Fruit fly (Drosophila melanogaster) whole organism, embryonic: Measurements from ENCODE around the gene CG8065.

Experiments used
- BEAF-32 ChIP-seq: fragments of 200-800 bp; sonication (Bioruptor generic); optimal IDR thresholded peaks from 3 replicates; lab custom pipeline; 2017; ENCODE audit warnings: missing biosample characterization, missing genetic modification characterization, mild to moderate bottlenecking, moderate library complexity, missing genetic modification reagents
- Bgb ChIP-seq: fragments of 200-800 bp; sonication (Bioruptor generic); IDR thresholded peaks from 2 replicates; pipeline ENCODE4 v1.3.6; 2022; ENCODE audit warnings: missing biosample characterization, missing genetic modification characterization; ENCODE audit not compliant: partially characterized antibody
- CG10274 ChIP-seq: fragments of 200-800 bp; sonication (Bioruptor generic); optimal IDR thresholded peaks from 3 replicates; lab custom pipeline; 2017; ENCODE audit warnings: missing biosample characterization, mild to moderate bottlenecking, missing genetic modification characterization
- CG12104 ChIP-seq: fragments of 200-800 bp; sonication (Bioruptor generic); optimal IDR thresholded peaks from 3 replicates; lab custom pipeline; 2016; ENCODE audit warnings: missing biosample characterization, missing genetic modification characterization
- CG14667 ChIP-seq: fragments of 200-800 bp; sonication (Bioruptor generic); IDR thresholded peaks from 2 replicates; pipeline ENCODE4 v1.3.6; 2022; ENCODE audit warnings: missing biosample characterization, missing genetic modification characterization
- CG14710 ChIP-seq: fragments of 200-800 bp; sonication (Bioruptor generic); optimal IDR thresholded peaks from 3 replicates; lab custom pipeline; 2019; ENCODE audit warnings: missing biosample characterization, mild to moderate bottlenecking, missing genetic modification characterization, moderate library complexity
- CG16813 ChIP-seq: fragments of 200-800 bp; sonication (Bioruptor generic); IDR thresholded peaks from 3 replicates; pipeline ENCODE4 v1.3.6; 2022; ENCODE audit warnings: missing biosample characterization, missing genetic modification characterization; ENCODE audit not compliant: partially characterized antibody
- CG17186 ChIP-seq: fragments of 200-800 bp; sonication (Bioruptor generic); optimal IDR thresholded peaks from 3 replicates; lab custom pipeline; 2017; ENCODE audit warnings: missing biosample characterization, missing genetic modification reagents, missing genetic modification characterization
- CG17829 ChIP-seq: fragments of 200-800 bp; optimal IDR thresholded peaks from 2 replicates; lab custom pipeline; 2019; ENCODE audit warnings: missing biosample characterization, mild to moderate bottlenecking, missing genetic modification characterization, moderate library complexity
- CG18619 ChIP-seq: fragments of 200-800 bp; sonication (Bioruptor generic); optimal IDR thresholded peaks from 3 replicates; lab custom pipeline; 2017; ENCODE audit warnings: missing biosample characterization, mild to moderate bottlenecking, missing genetic modification characterization
- CG2120 ChIP-seq: fragments of 200-800 bp; sonication (Bioruptor generic); optimal IDR thresholded peaks from 3 replicates; lab custom pipeline; 2016; ENCODE audit warnings: missing biosample characterization, missing genetic modification characterization
- CG2712 ChIP-seq: fragments of 200-800 bp; optimal IDR thresholded peaks from 3 replicates; lab custom pipeline; 2019; ENCODE audit warnings: missing biosample characterization, mild to moderate bottlenecking, missing genetic modification characterization, moderate library complexity
- CG32532 ChIP-seq: fragments of 200-800 bp; sonication (Bioruptor generic); IDR thresholded peaks from 2 replicates; pipeline ENCODE4 v1.3.6; 2022; ENCODE audit warnings: missing biosample characterization, missing genetic modification characterization
- CTCF ChIP-seq: fragments of 200-800 bp; sonication (Bioruptor generic); optimal IDR thresholded peaks from 2 replicates; lab custom pipeline; 2017; ENCODE audit warnings: missing biosample characterization, mild to moderate bottlenecking, missing genetic modification characterization, moderate library complexity
- Dad ChIP-seq: fragments of 200-800 bp; sonication (Bioruptor generic); optimal IDR thresholded peaks from 3 replicates; lab custom pipeline; 2016; ENCODE audit warnings: missing biosample characterization, missing genetic modification characterization
- Dp ChIP-seq: fragments of 200-800 bp; sonication (Bioruptor generic); optimal IDR thresholded peaks from 2 replicates; lab custom pipeline; 2018; ENCODE audit warnings: missing biosample characterization, mild to moderate bottlenecking, missing genetic modification characterization, moderate library complexity
- Fer1 ChIP-seq: fragments of 200-800 bp; sonication (Bioruptor generic); optimal IDR thresholded peaks from 2 replicates; lab custom pipeline; 2017; ENCODE audit warnings: missing biosample characterization, mild to moderate bottlenecking, missing genetic modification characterization
- Hmr ChIP-seq: fragments of 200-800 bp; sonication (Bioruptor generic); optimal IDR thresholded peaks from 3 replicates; lab custom pipeline; 2017; ENCODE audit warnings: mild to moderate bottlenecking, missing biosample characterization, missing genetic modification reagents, missing genetic modification characterization
- Lhr ChIP-seq: fragments of 200-800 bp; sonication (Bioruptor generic); optimal IDR thresholded peaks from 3 replicates; lab custom pipeline; 2017; ENCODE audit warnings: mild to moderate bottlenecking, missing biosample characterization, missing genetic modification reagents, missing genetic modification characterization
- MESR4 ChIP-seq: fragments of 200-800 bp; sonication (Bioruptor generic); optimal IDR thresholded peaks from 2 replicates; lab custom pipeline; 2018; ENCODE audit warnings: missing biosample characterization, mild to moderate bottlenecking, missing genetic modification characterization, moderate library complexity
- NC2β ChIP-seq: fragments of 200-800 bp; sonication (Bioruptor generic); optimal IDR thresholded peaks from 2 replicates; lab custom pipeline; 2016; ENCODE audit warnings: missing biosample characterization, missing genetic modification characterization
- Rfx ChIP-seq: fragments of 200-800 bp; sonication (Bioruptor generic); IDR thresholded peaks from 2 replicates; pipeline ENCODE4 v1.3.6; 2022; ENCODE audit warnings: missing biosample characterization, missing genetic modification characterization
- Rx ChIP-seq: fragments of 200-800 bp; sonication (Bioruptor generic); IDR thresholded peaks from 2 replicates; pipeline ENCODE4 v1.3.6; 2022; ENCODE audit warnings: missing biosample characterization, missing genetic modification characterization
- Sox100B ChIP-seq: fragments of 200-800 bp; sonication (Bioruptor generic); optimal IDR thresholded peaks from 3 replicates; lab custom pipeline; 2018; ENCODE audit warnings: missing biosample characterization, mild to moderate bottlenecking, missing genetic modification characterization
- YL-1 ChIP-seq: fragments of 200-800 bp; sonication (Bioruptor generic); optimal IDR thresholded peaks from 3 replicates; lab custom pipeline; 2017; ENCODE audit warnings: missing biosample characterization, mild to moderate bottlenecking, missing genetic modification characterization
- amos ChIP-seq: fragments of 200-800 bp; sonication (Bioruptor generic); IDR thresholded peaks from 2 replicates; pipeline ENCODE4 v1.3.6; 2022; ENCODE audit warnings: missing biosample characterization, missing genetic modification characterization; ENCODE audit not compliant: partially characterized antibody
- bsh ChIP-seq, 2 experiments: fragments of 200-800 bp; sonication (Bioruptor generic); optimal IDR thresholded peaks; 2 replicates each; lab custom pipeline; 2017 to 2018; ENCODE audit warnings: mild to moderate bottlenecking in 2 of 2, missing biosample characterization in 2 of 2, missing genetic modification characterization in 2 of 2, moderate library complexity in 1 of 2
- caup ChIP-seq: fragments of 200-800 bp; sonication (Bioruptor generic); optimal IDR thresholded peaks from 3 replicates; lab custom pipeline; 2017; ENCODE audit warnings: missing biosample characterization, mild to moderate bottlenecking, missing genetic modification characterization, moderate library complexity; ENCODE audit not compliant: severe bottlenecking
- danr ChIP-seq: fragments of 200-800 bp; sonication (Bioruptor generic); IDR thresholded peaks from 2 replicates; pipeline ENCODE4 v1.3.6; 2022; ENCODE audit warnings: missing biosample characterization, missing genetic modification characterization
- insv ChIP-seq, 2 experiments: fragments of 200-800 bp; sonication (Bioruptor generic); optimal IDR thresholded peaks; 3 replicates each; lab custom pipeline; 2016 to 2018; ENCODE audit warnings: missing biosample characterization in 2 of 2, missing genetic modification characterization in 2 of 2
- jumu ChIP-seq: fragments of 200-800 bp; sonication (Bioruptor generic); optimal IDR thresholded peaks from 3 replicates; lab custom pipeline; 2016; ENCODE audit warnings: missing biosample characterization, missing genetic modification characterization
- knrl ChIP-seq: fragments of 200-800 bp; sonication (Bioruptor generic); IDR thresholded peaks from 3 replicates; pipeline ENCODE4 v1.3.6; 2022; ENCODE audit warnings: missing biosample characterization, missing genetic modification characterization; ENCODE audit not compliant: partially characterized antibody
- lbe ChIP-seq: fragments of 200-800 bp; sonication (Bioruptor generic); optimal IDR thresholded peaks from 2 replicates; lab custom pipeline; 2016; ENCODE audit warnings: missing biosample characterization, mild to moderate bottlenecking, missing genetic modification characterization
- psq ChIP-seq: fragments of 200-800 bp; sonication (Bioruptor generic); optimal IDR thresholded peaks from 2 replicates; lab custom pipeline; 2017; ENCODE audit warnings: missing biosample characterization, missing genetic modification characterization
- pzg ChIP-seq: fragments of 200-800 bp; sonication (Bioruptor generic); optimal IDR thresholded peaks from 3 replicates; lab custom pipeline; 2018; ENCODE audit warnings: missing biosample characterization, mild to moderate bottlenecking, missing genetic modification characterization, moderate library complexity
- row ChIP-seq: fragments of 200-800 bp; sonication (Bioruptor generic); IDR thresholded peaks from 3 replicates; pipeline ENCODE4 v1.3.6; 2022; ENCODE audit warnings: missing biosample characterization, missing genetic modification characterization
- salm ChIP-seq: fragments of 200-800 bp; sonication (Bioruptor generic); optimal IDR thresholded peaks from 2 replicates; lab custom pipeline; 2018; ENCODE audit warnings: missing biosample characterization, mild to moderate bottlenecking, missing genetic modification characterization
- sima ChIP-seq: fragments of 200-800 bp; sonication (Bioruptor generic); optimal IDR thresholded peaks from 2 replicates; lab custom pipeline; 2016; ENCODE audit warnings: missing biosample characterization, missing genetic modification characterization
- so ChIP-seq: fragments of 200-800 bp; sonication (Bioruptor generic); IDR thresholded peaks from 3 replicates; pipeline ENCODE4 v1.3.6; 2022; ENCODE audit warnings: missing biosample characterization, missing genetic modification characterization
- tio ChIP-seq: fragments of 200-800 bp; sonication (Bioruptor generic); optimal IDR thresholded peaks from 2 replicates; lab custom pipeline; 2017; ENCODE audit warnings: missing biosample characterization, missing genetic modification characterization, inconsistent platforms
- trh ChIP-seq: fragments of 200-800 bp; sonication (Bioruptor generic); optimal IDR thresholded peaks from 2 replicates; lab custom pipeline; 2016; ENCODE audit warnings: missing biosample characterization, missing genetic modification characterization
- wor ChIP-seq: fragments of 200-800 bp; sonication (Bioruptor generic); IDR thresholded peaks from 2 replicates; pipeline ENCODE4 v1.3.6; 2022; ENCODE audit warnings: missing biosample characterization, missing genetic modification characterization

CG8065 gene

dm6 chr3L:10225214-10225729 lies 9.8 kb downstream of the CG8065 start, which contains the start of gene scramb1 (continued):
- no peak for TF ChIP-seq bsh (GFP tag; optimal IDR thresholded peaks at IDR 0.05; lab: Kevin White, UChicago)
- peak; percentile 37 for TF ChIP-seq pzg (GFP tag; lab: Kevin White, UChicago)
- TF ChIP-seq CG16813 (GFP tag; lab: Robert Waterston, UW): 0 out of 3 replicates have a peak, but pooled peaks have one; percentile 19
- peak; percentile 20 for TF ChIP-seq CG14710
- peak; percentile 17 for TF ChIP-seq CG17186 (GFP tag; lab: Kevin White, UChicago)
- peak; percentile 35 for TF ChIP-seq CG2712
- TF ChIP-seq Hmr (GFP tag; lab: Kevin White, UChicago): peak; percentile 23
- peak; percentile 25; the same call in 1 of the 3 replicates for TF ChIP-seq knrl (GFP tag; lab: Robert Waterston, UW)
- TF ChIP-seq Sox100B: no peak
- peak; percentile 20; the same call in 1 of the 2 replicates for TF ChIP-seq Bgb (GFP tag; lab: Robert Waterston, UW)
- TF ChIP-seq caup (GFP tag; lab: Kevin White, UChicago): no peak
- no peak for TF ChIP-seq Rfx (GFP tag; lab: Robert Waterston, UW)
- TF ChIP-seq tio (GFP tag; lab: Kevin White, UChicago): no peak
- TF ChIP-seq CTCF (GFP tag; lab: Kevin White, UChicago): peak; percentile 93
- no peak for TF ChIP-seq Fer1
- no peak for TF ChIP-seq so (GFP tag; lab: Robert Waterston, UW)
- TF ChIP-seq CG2120 (GFP tag; lab: Kevin White, UChicago): no peak
- TF ChIP-seq amos: peak; percentile 55
- TF ChIP-seq psq (GFP tag; lab: Kevin White, UChicago): no peak
- TF ChIP-seq BEAF-32 (GFP tag; lab: Kevin White, UChicago): peak; percentile 39
- TF ChIP-seq Dad (GFP tag; lab: Kevin White, UChicago): no peak
- TF ChIP-seq wor (GFP tag; lab: Robert Waterston, UW): no peak
- TF ChIP-seq CG18619 (GFP tag; lab: Kevin White, UChicago): no peak
- no peak for TF ChIP-seq lbe (GFP tag; lab: Kevin White, UChicago)
- no peak for TF ChIP-seq sima
- no peak for TF ChIP-seq trh
- no peak for TF ChIP-seq YL-1 (GFP tag; lab: Kevin White, UChicago)
- TF ChIP-seq Rx (GFP tag; lab: Robert Waterston, UW): no peak
- TF ChIP-seq MESR4 (GFP tag; lab: Kevin White, UChicago): no peak
- no peak for TF ChIP-seq CG10274 (GFP tag; lab: Kevin White, UChicago)
- no peak for TF ChIP-seq jumu (GFP tag; lab: Kevin White, UChicago)
- no peak for TF ChIP-seq CG12104 (GFP tag; lab: Kevin White, UChicago)
- TF ChIP-seq CG32532 (GFP tag; lab: Robert Waterston, UW): no peak
- no peak for TF ChIP-seq NC2β
- TF ChIP-seq row: peak; percentile 17; the same call in 1 of the 3 replicates
- TF ChIP-seq Lhr (GFP tag; lab: Kevin White, UChicago): peak; percentile 15
- TF ChIP-seq insv (GFP tag; optimal IDR thresholded peaks at IDR 0.05; lab: Kevin White, UChicago): no peak
- TF ChIP-seq Dp: peak; percentile 1
- no peak for TF ChIP-seq salm (tag; lab: Kevin White, UChicago)
- TF ChIP-seq danr: no peak
- TF ChIP-seq CG14667 (GFP tag; lab: Robert Waterston, UW): no peak
- TF ChIP-seq CG17829 (tag; lab: Kevin White, UChicago): no peak
